Fruit fly (Drosophila melanogaster): Measurements from ENCODE around the gene HGTX.

Gene HGTX

dm6 chr3L:14612945-14613791 lies 13.8 kb upstream of the HGTX start (continued):
- no peak for TF ChIP-seq CG5953 (GFP tag; IDR thresholded peaks at IDR 0.05)
- TF ChIP-seq run (tag; optimal IDR thresholded peaks at IDR 0.05), result no peak
- TF ChIP-seq Max (GFP tag; optimal IDR thresholded peaks at IDR 0.05), result no peak
- TF ChIP-seq Lim3 (GFP tag; IDR thresholded peaks at IDR 0.05), result no peak
- TF ChIP-seq Fer1 (GFP tag; optimal IDR thresholded peaks at IDR 0.05), result no peak
- peak; percentile 89 for TF ChIP-seq CG4360 (GFP tag; IDR thresholded peaks at IDR 0.05)
- TF ChIP-seq CG1024 (GFP tag; IDR thresholded peaks at IDR 0.05), result 0 out of 2 replicates have a peak, but pooled peaks have one; percentile 2
- TF ChIP-seq CG18476 (GFP tag; optimal IDR thresholded peaks at IDR 0.05), result no peak
- TF ChIP-seq HLHmδ (GFP tag; optimal IDR thresholded peaks at IDR 0.05), result no peak
- TF ChIP-seq btn (GFP tag; optimal IDR thresholded peaks at IDR 0.05), result no peak
- TF ChIP-seq CG15514 (GFP tag; optimal IDR thresholded peaks at IDR 0.05), result no peak
- no peak for TF ChIP-seq bbx (GFP tag; IDR thresholded peaks at IDR 0.05; ENCODE audit: partially characterized antibody)
- TF ChIP-seq unpg (GFP tag; optimal IDR thresholded peaks at IDR 0.05), result peak; percentile 36
- TF ChIP-seq CG8944 (GFP tag; optimal IDR thresholded peaks at IDR 0.05), result peak; percentile 30
- TF ChIP-seq dpn (GFP tag; optimal IDR thresholded peaks at IDR 0.05), result peak; percentile 29 to 35
- no peak for TF ChIP-seq CG4854 (GFP tag; optimal IDR thresholded peaks at IDR 0.05)
- TF ChIP-seq her (GFP tag; optimal IDR thresholded peaks at IDR 0.05), result no peak
- no peak for TF ChIP-seq CG17568 (GFP tag; optimal IDR thresholded peaks at IDR 0.05)
- peak; percentile 43; the same call in 1 of the 3 replicates for TF ChIP-seq CG6175 (GFP tag; IDR thresholded peaks at IDR 0.05)
- TF ChIP-seq CG10565 (GFP tag; optimal IDR thresholded peaks at IDR 0.05), result no peak
- 0 out of 3 replicates have a peak, but pooled peaks have one; percentile 39 for TF ChIP-seq CG2199 (GFP tag; IDR thresholded peaks at IDR 0.05)
- TF ChIP-seq CG16779 (GFP tag; IDR thresholded peaks at IDR 0.05), result no peak
- TF ChIP-seq stc (GFP tag; IDR thresholded peaks at IDR 0.05), result no peak
- no peak for TF ChIP-seq prd (optimal IDR thresholded peaks at IDR 0.05)
- peak; percentile 39; the same call in 1 of the 3 replicates for TF ChIP-seq prd (GFP tag; IDR thresholded peaks at IDR 0.05)
- TF ChIP-seq CG9932 (GFP tag; IDR thresholded peaks at IDR 0.05), result peak; percentile 24; the same call in 1 of the 2 replicates
- no peak for TF ChIP-seq bab2 (GFP tag; optimal IDR thresholded peaks at IDR 0.05)
- TF ChIP-seq ftz-f1 (GFP tag; optimal IDR thresholded peaks at IDR 0.05), result no peak
- peak; percentile 61 for TF ChIP-seq cg (GFP tag; optimal IDR thresholded peaks at IDR 0.05)
- peak; percentile 11 for TF ChIP-seq dmrt99B (tag; optimal IDR thresholded peaks at IDR 0.05)
- no peak for TF ChIP-seq CG7963 (GFP tag; IDR thresholded peaks at IDR 0.05; ENCODE audit: partially characterized antibody)
- TF ChIP-seq CG12071 (GFP tag; optimal IDR thresholded peaks at IDR 0.05), result no peak
- peak; percentile 14 for TF ChIP-seq HHEX (GFP tag; optimal IDR thresholded peaks at IDR 0.05)
- TF ChIP-seq CG10209 (GFP tag; optimal IDR thresholded peaks at IDR 0.05), result peak; percentile 48
- no peak for TF ChIP-seq CG6254 (GFP tag; optimal IDR thresholded peaks at IDR 0.05)
- TF ChIP-seq dati (GFP tag; IDR thresholded peaks at IDR 0.05), result no peak
- TF ChIP-seq CG12236 (GFP tag; optimal IDR thresholded peaks at IDR 0.05), result peak; percentile 13
- TF ChIP-seq bigmax (GFP tag; optimal IDR thresholded peaks at IDR 0.05), result no peak
- TF ChIP-seq CG11085 (GFP tag; IDR thresholded peaks at IDR 0.05), result no peak
- TF ChIP-seq salm (tag; optimal IDR thresholded peaks at IDR 0.05), result no peak
- no peak for TF ChIP-seq Hr39 (optimal IDR thresholded peaks at IDR 0.05)
- TF ChIP-seq NFAT (GFP tag; IDR thresholded peaks at IDR 0.05), result no peak
- TF ChIP-seq CG17328 (GFP tag; IDR thresholded peaks at IDR 0.05), result 0 out of 2 replicates have a peak, but pooled peaks have one; percentile 17
- TF ChIP-seq Rx (GFP tag; IDR thresholded peaks at IDR 0.05), result no peak
- TF ChIP-seq slbo (GFP tag; IDR thresholded peaks at IDR 0.05), result no peak
- no peak for TF ChIP-seq CG3163 (GFP tag; optimal IDR thresholded peaks at IDR 0.05)
- no peak for TF ChIP-seq scrt (GFP tag; optimal IDR thresholded peaks at IDR 0.05)
- peak; percentile 17 for TF ChIP-seq CG10147 (GFP tag; optimal IDR thresholded peaks at IDR 0.05)
- TF ChIP-seq schlank (tag; optimal IDR thresholded peaks at IDR 0.05), result no peak
- TF ChIP-seq ab (GFP tag; optimal IDR thresholded peaks at IDR 0.05), result no peak
